Fruit fly (Drosophila melanogaster): ENCODE measurements around the gene CG15387.

The CG15387 gene

DNA sequence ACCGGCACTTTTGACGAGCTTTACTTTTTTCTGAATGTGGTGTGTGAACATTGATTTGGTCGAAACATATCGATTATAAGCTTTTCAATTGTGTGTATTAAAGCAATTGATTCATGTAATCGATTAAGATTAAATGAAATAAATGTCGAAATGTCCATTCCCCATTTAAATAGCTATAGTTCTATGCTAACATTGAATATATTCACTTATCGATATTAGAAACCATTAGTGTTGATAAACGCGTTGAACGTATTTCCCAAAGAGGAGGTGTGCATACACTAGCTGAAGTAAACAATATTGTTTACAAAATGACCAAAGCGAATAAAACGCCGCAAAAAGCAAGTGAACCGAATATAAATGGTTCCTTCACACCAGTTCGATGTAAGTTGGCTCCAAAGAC lies 12.1 kb downstream of the CG15387 start, which contains the start of the genes Uch and CG34174 (continued):
- peak; percentile 24 for TF ChIP-seq CG18599 (GFP tag; optimal IDR thresholded peaks at IDR 0.05)
- TF ChIP-seq CG6683 (GFP tag; optimal IDR thresholded peaks at IDR 0.05): no peak
- TF ChIP-seq CG6765 (GFP tag; optimal IDR thresholded peaks at IDR 0.05): no peak
- TF ChIP-seq seq (GFP tag; IDR thresholded peaks at IDR 0.05): no peak
- TF ChIP-seq NfI (GFP tag; optimal IDR thresholded peaks at IDR 0.05): peak; percentile 29
- TF ChIP-seq GATAe (GFP tag; conservative IDR thresholded peaks at IDR 0.05): no peak
- TF ChIP-seq Poxn (GFP tag; IDR thresholded peaks at IDR 0.05): no peak
- TF ChIP-seq jumu (GFP tag; optimal IDR thresholded peaks at IDR 0.05): no peak
- no peak for TF ChIP-seq ro (GFP tag; IDR thresholded peaks at IDR 0.05)
- TF ChIP-seq MBD-R2 (GFP tag; IDR thresholded peaks at IDR 0.05): peak; percentile 86
- TF ChIP-seq CG10147 (GFP tag; optimal IDR thresholded peaks at IDR 0.05): peak; percentile 45
- TF ChIP-seq Tbp (GFP tag; optimal IDR thresholded peaks at IDR 0.05): no peak
- TF ChIP-seq CG11504 (tag; optimal IDR thresholded peaks at IDR 0.05): no peak
- no peak for TF ChIP-seq cg (GFP tag; optimal IDR thresholded peaks at IDR 0.05)
- peak; percentile 21 for TF ChIP-seq CG12155 (GFP tag; optimal IDR thresholded peaks at IDR 0.05)
- no peak for TF ChIP-seq HLHmδ (GFP tag; optimal IDR thresholded peaks at IDR 0.05)
- TF ChIP-seq CG17361 (GFP tag; IDR thresholded peaks at IDR 0.05): peak; percentile 46; the same call in 1 of the 3 replicates
- TF ChIP-seq abd-A (tag; optimal IDR thresholded peaks at IDR 0.05): peak; percentile 29
- TF ChIP-seq dmrt99B (tag; optimal IDR thresholded peaks at IDR 0.05): no peak
- TF ChIP-seq Pdp1 (GFP tag; optimal IDR thresholded peaks at IDR 0.05): no peak
- TF ChIP-seq unpg (GFP tag; optimal IDR thresholded peaks at IDR 0.05): no peak
- TF ChIP-seq CG33557 (GFP tag; optimal IDR thresholded peaks at IDR 0.05): peak; percentile 32
- peak; percentile 9 for TF ChIP-seq gro (GFP tag; optimal IDR thresholded peaks at IDR 0.05)
- peak; percentile 19 for TF ChIP-seq CG17829 (tag; optimal IDR thresholded peaks at IDR 0.05)
- no peak for TF ChIP-seq crol (GFP tag; IDR thresholded peaks at IDR 0.05)
- no peak for TF ChIP-seq CG1024 (GFP tag; IDR thresholded peaks at IDR 0.05)
- TF ChIP-seq CG8944 (GFP tag; optimal IDR thresholded peaks at IDR 0.05): no peak
- TF ChIP-seq CG30403 (GFP tag; optimal IDR thresholded peaks at IDR 0.05): peak; percentile 21
- TF ChIP-seq CG13287 (GFP tag; IDR thresholded peaks at IDR 0.05; ENCODE audit: partially characterized antibody): peak; percentile 87
- TF ChIP-seq CG16813 (GFP tag; IDR thresholded peaks at IDR 0.05; ENCODE audit: partially characterized antibody): peak; percentile 70
- no peak for TF ChIP-seq Dbx (GFP tag; IDR thresholded peaks at IDR 0.05)
- peak; percentile 48 for TF ChIP-seq sug (tag; optimal IDR thresholded peaks at IDR 0.05)
- TF ChIP-seq ERR (GFP tag; optimal IDR thresholded peaks at IDR 0.05): no peak
- no peak for TF ChIP-seq MESR4 (GFP tag; optimal IDR thresholded peaks at IDR 0.05)
- TF ChIP-seq Bteb2 (GFP tag; optimal IDR thresholded peaks at IDR 0.05): peak; percentile 3
- TF ChIP-seq tup (GFP tag; optimal IDR thresholded peaks at IDR 0.05): no peak
- TF ChIP-seq CG15696 (tag; optimal IDR thresholded peaks at IDR 0.05): peak; percentile 1
- no peak for TF ChIP-seq CG3726 (GFP tag; IDR thresholded peaks at IDR 0.05)
- TF ChIP-seq lab (GFP tag; optimal IDR thresholded peaks at IDR 0.05): no peak
- no peak for TF ChIP-seq CG4282 (GFP tag; optimal IDR thresholded peaks at IDR 0.05)
- no peak for TF ChIP-seq pnt (GFP tag; optimal IDR thresholded peaks at IDR 0.05)
- TF ChIP-seq CG43689 (GFP tag; IDR thresholded peaks at IDR 0.05): no peak
- TF ChIP-seq bcd (GFP tag; optimal IDR thresholded peaks at IDR 0.05): peak; percentile 24
- TF ChIP-seq slbo (GFP tag; IDR thresholded peaks at IDR 0.05): no peak
- no peak for TF ChIP-seq CG9817 (tag; optimal IDR thresholded peaks at IDR 0.05)
- no peak for TF ChIP-seq Mrtf (GFP tag; IDR thresholded peaks at IDR 0.05)
- no peak for TF ChIP-seq CG1529 (GFP tag; optimal IDR thresholded peaks at IDR 0.05)
- TF ChIP-seq Lpt (GFP tag; optimal IDR thresholded peaks at IDR 0.05): no peak
- no peak for TF ChIP-seq wor (GFP tag; IDR thresholded peaks at IDR 0.05)
- TF ChIP-seq CG18476 (GFP tag; optimal IDR thresholded peaks at IDR 0.05): no peak
- TF ChIP-seq unc-4 (GFP tag; IDR thresholded peaks at IDR 0.05; ENCODE audit: partially characterized antibody): peak; percentile 77

All from whole organism, embryonic.